Fruit fly (Drosophila melanogaster): ENCODE data around the gene CycY.

CycY gene

dm6 chr2L:11829277-11829676, 15.7 kb upstream of the CycY start, which contains the start of gene esc (continued):
- TF ChIP-seq Sry-β (GFP tag; optimal IDR thresholded peaks at IDR 0.05): no peak
- TF ChIP-seq Hmr (GFP tag; optimal IDR thresholded peaks at IDR 0.05): peak; percentile 38
- no peak for TF ChIP-seq Dad (GFP tag; optimal IDR thresholded peaks at IDR 0.05)
- peak; percentile 87 for TF ChIP-seq CG1603 (tag; optimal IDR thresholded peaks at IDR 0.05)
- no peak for TF ChIP-seq Atf6 (GFP tag; IDR thresholded peaks at IDR 0.05)
- TF ChIP-seq gt (GFP tag; IDR thresholded peaks at IDR 0.05): no peak
- TF ChIP-seq pho (GFP tag; optimal IDR thresholded peaks at IDR 0.05): peak; percentile 29
- 0 out of 2 replicates have a peak, but pooled peaks have one; percentile 24 for TF ChIP-seq ssp (GFP tag; IDR thresholded peaks at IDR 0.05)
- TF ChIP-seq lab (GFP tag; optimal IDR thresholded peaks at IDR 0.05): peak; percentile 36
- TF ChIP-seq zfh1 (GFP tag; IDR thresholded peaks at IDR 0.05): peak; percentile 39; the same call in 1 of the 3 replicates
- TF ChIP-seq MBD-R2 (GFP tag; IDR thresholded peaks at IDR 0.05): peak; percentile 78
- TF ChIP-seq Sox102F (GFP tag; optimal IDR thresholded peaks at IDR 0.05): no peak
- peak; percentile 25 for TF ChIP-seq ems (GFP tag; optimal IDR thresholded peaks at IDR 0.05)
- TF ChIP-seq CG17361 (GFP tag; IDR thresholded peaks at IDR 0.05): no peak
- no peak for TF ChIP-seq Mrtf (GFP tag; IDR thresholded peaks at IDR 0.05)
- TF ChIP-seq br (optimal IDR thresholded peaks at IDR 0.05): no peak
- TF ChIP-seq CG13296 (GFP tag; optimal IDR thresholded peaks at IDR 0.05): no peak
- peak; percentile 37 for TF ChIP-seq CG12659 (GFP tag; optimal IDR thresholded peaks at IDR 0.05)
- peak; percentile 30 for TF ChIP-seq Antp (GFP tag; optimal IDR thresholded peaks at IDR 0.05)
- TF ChIP-seq CG2199 (GFP tag; IDR thresholded peaks at IDR 0.05): no peak
- no peak for TF ChIP-seq pan (optimal IDR thresholded peaks at IDR 0.05)
- no peak for TF ChIP-seq pan (GFP tag; optimal IDR thresholded peaks at IDR 0.05 in 1 of 2, IDR thresholded peaks at IDR 0.05 in 1 of 2)
- TF ChIP-seq ash1 (GFP tag; optimal IDR thresholded peaks at IDR 0.05): no peak
- TF ChIP-seq tin (GFP tag; optimal IDR thresholded peaks at IDR 0.05): peak; percentile 30
- no peak for TF ChIP-seq chinmo (GFP tag; IDR thresholded peaks at IDR 0.05; ENCODE audit: partially characterized antibody)
- TF ChIP-seq CG15269 (tag; optimal IDR thresholded peaks at IDR 0.05): no peak
- TF ChIP-seq scrt (GFP tag; optimal IDR thresholded peaks at IDR 0.05): no peak
- no peak for TF ChIP-seq Oaz (GFP tag; IDR thresholded peaks at IDR 0.05)
- TF ChIP-seq CG16813 (GFP tag; IDR thresholded peaks at IDR 0.05; ENCODE audit: partially characterized antibody): 0 out of 3 replicates have a peak, but pooled peaks have one; percentile 23
- TF ChIP-seq crc (GFP tag; optimal IDR thresholded peaks at IDR 0.05): no peak
- TF ChIP-seq Usf (GFP tag; optimal IDR thresholded peaks at IDR 0.05): no peak
- TF ChIP-seq grn (GFP tag; optimal IDR thresholded peaks at IDR 0.05): no peak
- TF ChIP-seq CG13287 (GFP tag; IDR thresholded peaks at IDR 0.05; ENCODE audit: partially characterized antibody): no peak; the same call in 1 of the 2 replicates
- TF ChIP-seq her (GFP tag; optimal IDR thresholded peaks at IDR 0.05): peak; percentile 43
- no peak for TF ChIP-seq YL-1 (GFP tag; optimal IDR thresholded peaks at IDR 0.05)
- TF ChIP-seq Dll (GFP tag; IDR thresholded peaks at IDR 0.05; ENCODE audit: partially characterized antibody): peak; percentile 16; the same call in 1 of the 4 replicates
- no peak for TF ChIP-seq CG7372 (GFP tag; IDR thresholded peaks at IDR 0.05)
- TF ChIP-seq Dp (GFP tag; optimal IDR thresholded peaks at IDR 0.05): peak; percentile 98
- no peak for TF ChIP-seq klu (GFP tag; IDR thresholded peaks at IDR 0.05)
- no peak for TF ChIP-seq sna (GFP tag; IDR thresholded peaks at IDR 0.05; ENCODE audit: partially characterized antibody)
- TF ChIP-seq CG1792 (GFP tag; optimal IDR thresholded peaks at IDR 0.05): peak; percentile 14
- no peak for TF ChIP-seq CG15601 (tag; optimal IDR thresholded peaks at IDR 0.05)
- no peak for TF ChIP-seq CG1233 (GFP tag; optimal IDR thresholded peaks at IDR 0.05)
- TF ChIP-seq Mad (GFP tag; optimal IDR thresholded peaks at IDR 0.05): peak; percentile 61
- no peak for TF ChIP-seq nerfin-2 (GFP tag; IDR thresholded peaks at IDR 0.05; ENCODE audit: partially characterized antibody)
- no peak for TF ChIP-seq ci (GFP tag; IDR thresholded peaks at IDR 0.05)
- TF ChIP-seq Bdp1 (GFP tag; optimal IDR thresholded peaks at IDR 0.05): peak; percentile 30
- no peak for TF ChIP-seq CG11456 (GFP tag; IDR thresholded peaks at IDR 0.05)
- peak; percentile 96 for TF ChIP-seq gfzf (GFP tag; optimal IDR thresholded peaks at IDR 0.05)
- TF ChIP-seq Dip2 (GFP tag; IDR thresholded peaks at IDR 0.05): no peak
- no peak for TF ChIP-seq CG18476 (GFP tag; optimal IDR thresholded peaks at IDR 0.05)
- peak; percentile 45 for TF ChIP-seq Adf1 (GFP tag; IDR thresholded peaks at IDR 0.05)

All from whole organism, embryonic.